Worm (Caenorhabditis elegans) whole organism, L3 larva: Measurements from ENCODE around the gene C39F7.1.

Source experiments
- fkh-10 ChIP-seq: sonication (generic microtip); optimal IDR thresholded peaks from 2 replicates; lab custom pipeline; 2017; ENCODE audit warnings: missing biosample characterization, missing genetic modification reagents, missing genetic modification characterization
- nfya-1 ChIP-seq: sonication (generic microtip); optimal IDR thresholded peaks from 2 replicates; lab custom pipeline; 2017; ENCODE audit warnings: missing genetic modification characterization, mild to moderate bottlenecking, missing compliant biosample characterization, antibody characterized with exemption, moderate library complexity; ENCODE audit not compliant: insufficient read depth
- sea-2 ChIP-seq: fragments of 150-350 bp; sonication (generic microtip); optimal IDR thresholded peaks from 4 replicates; lab custom pipeline; 2014; ENCODE audit warnings: missing biosample characterization, missing genetic modification reagents, missing genetic modification characterization

DNA sequence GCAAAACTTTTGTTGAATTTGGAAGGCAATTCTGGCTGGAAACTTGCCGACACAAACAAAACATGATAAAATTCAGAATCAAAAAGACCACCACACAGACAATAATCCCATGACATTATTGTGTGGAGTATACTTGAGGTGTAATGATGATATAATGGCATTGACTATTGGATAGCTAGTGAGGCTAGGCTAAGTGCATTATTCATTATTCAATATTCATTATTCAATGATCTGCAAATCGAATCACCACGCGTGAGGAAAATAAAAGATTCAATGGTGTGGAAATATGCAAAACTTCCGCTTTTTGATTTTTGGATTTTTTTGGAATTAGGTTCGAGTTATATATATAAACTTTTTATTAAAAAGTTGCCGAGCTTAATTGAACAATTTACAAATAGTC lies 36.6 kb upstream of the C39F7.1 start:
- no peak for TF ChIP-seq nfya-1 (tag; lab: Kevin White, UChicago)
- TF ChIP-seq sea-2 (GFP tag; lab: Kevin White, UChicago) = no peak
- no peak for TF ChIP-seq fkh-10
